Worm (Caenorhabditis elegans) whole organism, midembryonic: ENCODE data around the gene srh-105.

Experiments
- T22C8.4 ChIP-seq: fragments of 200-800 bp; sonication (Bioruptor generic); IDR thresholded peaks from 2 replicates; pipeline ENCODE4 v1.3.6; 2022; ENCODE audit warnings: missing genetic modification characterization, missing compliant biosample characterization
- cog-1 ChIP-seq: sonication (generic microtip); optimal IDR thresholded peaks from 2 replicates; lab custom pipeline; 2016; ENCODE audit warnings: missing genetic modification characterization, missing compliant biosample characterization
- flt-1 ChIP-seq: fragments of 200-800 bp; sonication (Bioruptor generic); IDR thresholded peaks from 2 replicates; pipeline ENCODE4 v1.3.6; 2022; ENCODE audit warnings: missing genetic modification characterization, missing compliant biosample characterization
- klf-2 ChIP-seq: fragments of 200-800 bp; sonication (Bioruptor generic); conservative IDR thresholded peaks from 2 replicates; pipeline ENCODE4 v1.3.6; 2022; ENCODE audit warnings: missing genetic modification reagents, missing genetic modification characterization, missing compliant biosample characterization
- med-1 ChIP-seq: sonication (generic microtip); optimal IDR thresholded peaks from 2 replicates; lab custom pipeline; 2017; ENCODE audit warnings: missing genetic modification characterization, mild to moderate bottlenecking, missing compliant biosample characterization, antibody characterized with exemption, missing genetic modification reagents; ENCODE audit not compliant: insufficient read depth
- ref-1 ChIP-seq: fragments of 200-800 bp; sonication (Bioruptor generic); conservative IDR thresholded peaks from 2 replicates; pipeline ENCODE4 v1.3.6; 2022; ENCODE audit warnings: missing genetic modification reagents, missing genetic modification characterization, missing compliant biosample characterization
- tab-1 ChIP-seq: fragments of 200-800 bp; sonication (Bioruptor generic); IDR thresholded peaks from 2 replicates; pipeline ENCODE4 v1.3.6; 2022; ENCODE audit warnings: missing genetic modification characterization, missing compliant biosample characterization
- ztf-23 ChIP-seq: fragments of 200-800 bp; sonication (Bioruptor generic); IDR thresholded peaks from 2 replicates; pipeline ENCODE4 v1.3.6; 2022; ENCODE audit warnings: missing genetic modification reagents, missing genetic modification characterization, missing compliant biosample characterization
- ztf-29 ChIP-seq: fragments of 200-800 bp; sonication (Bioruptor generic); IDR thresholded peaks from 2 replicates; pipeline ENCODE4 v1.3.6; 2022; ENCODE audit warnings: missing genetic modification reagents, missing genetic modification characterization, missing compliant biosample characterization

srh-105 gene

ce11 chrII:522302-522701 is 13.2 kb upstream of the srh-105 start, which contains the start of gene slc-36.2:
Gene slc-36.2, plus strand, starts transcription at chrII:522602.
- no peak for TF ChIP-seq klf-2 (GFP tag; lab: Robert Waterston, UW)
- TF ChIP-seq T22C8.4 (GFP tag; lab: Robert Waterston, UW) = no peak
- TF ChIP-seq ztf-29 = no peak
- TF ChIP-seq ztf-23 (GFP tag; lab: Robert Waterston, UW) = no peak
- TF ChIP-seq tab-1 (GFP tag; lab: Robert Waterston, UW) = no peak
- no peak for TF ChIP-seq ref-1 (GFP tag; lab: Robert Waterston, UW)
- no peak for TF ChIP-seq med-1 (GFP tag; lab: Kevin White, UChicago)
- no peak for TF ChIP-seq cog-1 (tag; lab: Kevin White, UChicago)
- TF ChIP-seq flt-1 (GFP tag; lab: Robert Waterston, UW) = no peak

ce11 chrII:521720-522119 is 12.6 kb upstream of the srh-105 start:
- TF ChIP-seq ztf-29 = no peak
- no peak for TF ChIP-seq cog-1 (tag; lab: Kevin White, UChicago)
- no peak for TF ChIP-seq flt-1 (GFP tag; lab: Robert Waterston, UW)
- TF ChIP-seq ref-1 (GFP tag; lab: Robert Waterston, UW) = no peak
- TF ChIP-seq med-1 (GFP tag; lab: Kevin White, UChicago) = no peak
- no peak for TF ChIP-seq klf-2 (GFP tag; lab: Robert Waterston, UW)
- TF ChIP-seq T22C8.4 (GFP tag; lab: Robert Waterston, UW) = no peak
- no peak for TF ChIP-seq ztf-23 (GFP tag; lab: Robert Waterston, UW)
- no peak for TF ChIP-seq tab-1 (GFP tag; lab: Robert Waterston, UW)

ce11 chrII:515765-516164 is 6.6 kb upstream of the srh-105 start, which contains the start of gene mab-9:
Gene mab-9, plus strand, starts transcription at chrII:516024.
- TF ChIP-seq tab-1 (GFP tag; lab: Robert Waterston, UW) = no peak
- no peak for TF ChIP-seq ztf-23 (GFP tag; lab: Robert Waterston, UW)

- TF ChIP-seq klf-2 (GFP tag; lab: Robert Waterston, UW) (no peak), T22C8.4 (GFP tag; lab: Robert Waterston, UW) (no peak), ref-1 (GFP tag; lab: Robert Waterston, UW) (no peak), cog-1 (tag; lab: Kevin White, UChicago) (no peak), ztf-23 (GFP tag; lab: Robert Waterston, UW) (no peak), flt-1 (GFP tag; lab: Robert Waterston, UW) (no peak)
Measured at ce11 chrII:512630-513029, 3.5 kb upstream of the srh-105 start.

ce11 chrII:511968-512367 is 2.8 kb upstream of the srh-105 start:
- TF ChIP-seq T22C8.4 (GFP tag; lab: Robert Waterston, UW) (no peak), ref-1 (GFP tag; lab: Robert Waterston, UW) (no peak), ztf-23 (GFP tag; lab: Robert Waterston, UW) (no peak), ztf-29 (no peak), med-1 (GFP tag; lab: Kevin White, UChicago) (no peak), cog-1 (tag; lab: Kevin White, UChicago) (no peak), klf-2 (GFP tag; lab: Robert Waterston, UW) (no peak), flt-1 (GFP tag; lab: Robert Waterston, UW) (no peak)

- TF ChIP-seq tab-1 (GFP tag; lab: Robert Waterston, UW) = no peak
- TF ChIP-seq ref-1 (GFP tag; lab: Robert Waterston, UW) = no peak
- no peak for TF ChIP-seq T22C8.4 (GFP tag; lab: Robert Waterston, UW)
- TF ChIP-seq flt-1 (GFP tag; lab: Robert Waterston, UW) = no peak
- no peak for TF ChIP-seq ztf-23 (GFP tag; lab: Robert Waterston, UW)
- no peak for TF ChIP-seq ztf-29
- TF ChIP-seq cog-1 (tag; lab: Kevin White, UChicago) = no peak
- no peak for TF ChIP-seq klf-2 (GFP tag; lab: Robert Waterston, UW)
Measured at ce11 chrII:508603-509002, 527 bp downstream of the srh-105 start.

ce11 chrII:506069-506468 is 3.1 kb downstream of the srh-105 start:
- TF ChIP-seq med-1 (GFP tag; lab: Kevin White, UChicago) = no peak
- 0 out of 2 replicates have a peak, but pooled peaks have one; percentile 35 for TF ChIP-seq flt-1 (GFP tag; lab: Robert Waterston, UW)

ce11 chrII:502638-503037 is 6.5 kb downstream of the srh-105 start:
- TF ChIP-seq klf-2 (GFP tag; lab: Robert Waterston, UW) (no peak), cog-1 (tag; lab: Kevin White, UChicago) (no peak), ztf-23 (GFP tag; lab: Robert Waterston, UW) (no peak), T22C8.4 (GFP tag; lab: Robert Waterston, UW) (no peak), med-1 (GFP tag; lab: Kevin White, UChicago) (no peak), flt-1 (GFP tag; lab: Robert Waterston, UW) (no peak), tab-1 (GFP tag; lab: Robert Waterston, UW) (no peak), ref-1 (GFP tag; lab: Robert Waterston, UW) (no peak), ztf-29 (no peak)

ce11 chrII:495124-495523 is 14.0 kb downstream of the srh-105 start, which contains the start of gene sms-5:
Gene sms-5, plus strand, starts transcription at chrII:495424.
- TF ChIP-seq ref-1 (GFP tag; lab: Robert Waterston, UW) (no peak), med-1 (GFP tag; lab: Kevin White, UChicago) (no peak), cog-1 (tag; lab: Kevin White, UChicago) (no peak), ztf-29 (no peak), T22C8.4 (GFP tag; lab: Robert Waterston, UW) (no peak), flt-1 (GFP tag; lab: Robert Waterston, UW) (no peak), klf-2 (GFP tag; lab: Robert Waterston, UW) (no peak), ztf-23 (GFP tag; lab: Robert Waterston, UW) (no peak), tab-1 (GFP tag; lab: Robert Waterston, UW) (no peak)
